Worm (Caenorhabditis elegans): Measurements from ENCODE around the gene wnk-1.
A peak's percentile ranks its signal among the peaks of the same experiment; 100 is the strongest.

wnk-1 gene

DNA sequence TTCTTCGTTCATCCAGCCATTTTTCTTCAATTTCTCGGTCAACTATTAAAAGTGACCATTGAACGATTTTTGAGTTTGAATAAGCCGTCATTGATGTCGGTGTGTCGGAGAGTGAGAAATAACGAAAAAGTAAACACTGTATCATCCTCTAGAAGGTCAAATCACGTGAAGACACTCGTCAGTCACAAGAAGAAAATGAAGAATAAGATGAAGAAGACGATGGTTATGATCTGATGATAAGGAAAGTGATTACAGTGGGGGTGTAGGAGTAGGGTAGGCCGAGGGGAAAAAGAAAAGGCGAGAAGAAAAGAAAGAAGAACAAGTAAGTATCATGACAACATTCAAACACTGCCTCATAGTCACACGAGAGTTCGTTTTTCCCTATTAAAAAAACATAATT, 1.8 kb upstream of the wnk-1 start (continued):
- no peak for TF ChIP-seq ceh-44 (GFP tag; IDR thresholded peaks at IDR 0.05)
- no peak for TF ChIP-seq nhr-111 (GFP tag; optimal IDR thresholded peaks at IDR 0.05)
- TF ChIP-seq daf-12 (tag; optimal IDR thresholded peaks at IDR 0.05) = no peak
- peak; percentile 88 for TF ChIP-seq hlh-11 (tag; optimal IDR thresholded peaks at IDR 0.05)
- no peak for TF ChIP-seq ctbp-1 (GFP tag; IDR thresholded peaks at IDR 0.05)
- no peak for TF ChIP-seq madf-5 (GFP tag; IDR thresholded peaks at IDR 0.05)
- TF ChIP-seq lin-38 (GFP tag; IDR thresholded peaks at IDR 0.05) = no peak; the same call in 1 of the 2 replicates
- TF ChIP-seq zfp-3 (GFP tag; conservative IDR thresholded peaks at IDR 0.05) = 0 out of 2 replicates have a peak, but pooled peaks have one; percentile 34
- TF ChIP-seq Y75B8A.6 (GFP tag; IDR thresholded peaks at IDR 0.05) = no peak
- TF ChIP-seq lin-15B (tag; optimal IDR thresholded peaks at IDR 0.05) = no peak
- TF ChIP-seq pha-4 (GFP tag; IDR thresholded peaks at IDR 0.05) = 0 out of 2 replicates have a peak, but pooled peaks have one; percentile 16
- peak; percentile 73 for TF ChIP-seq pha-4 (tag; optimal IDR thresholded peaks at IDR 0.05)
- no peak for TF ChIP-seq ztf-11 (tag; optimal IDR thresholded peaks at IDR 0.05)
- TF ChIP-seq jun-1 (tag; optimal IDR thresholded peaks at IDR 0.05) = no peak
- TF ChIP-seq unc-130 (GFP tag; optimal IDR thresholded peaks at IDR 0.05) = no peak
- TF ChIP-seq mxl-2 (GFP tag; conservative IDR thresholded peaks at IDR 0.05) = no peak
- TF ChIP-seq zfp-2 (tag; optimal IDR thresholded peaks at IDR 0.05) = no peak
- no peak for TF ChIP-seq T20F7.1 (GFP tag; optimal IDR thresholded peaks at IDR 0.05)
- no peak for TF ChIP-seq nhr-237 (tag; optimal IDR thresholded peaks at IDR 0.05)
- no peak for TF ChIP-seq unc-39 (tag; optimal IDR thresholded peaks at IDR 0.05)
- no peak for TF ChIP-seq ceh-62 (tag; optimal IDR thresholded peaks at IDR 0.05)
- 0 out of 2 replicates have a peak, but pooled peaks have one; percentile 46 for TF ChIP-seq php-3 (GFP tag; IDR thresholded peaks at IDR 0.05)
- no peak for TF ChIP-seq daf-16 (GFP tag; optimal IDR thresholded peaks at IDR 0.05)
- TF ChIP-seq daf-16 (tag; optimal IDR thresholded peaks at IDR 0.05) = peak; percentile 87
- no peak for TF ChIP-seq daf-8 (GFP tag; IDR thresholded peaks at IDR 0.05)
- no peak for TF ChIP-seq saeg-2 (GFP tag; IDR thresholded peaks at IDR 0.05)
- no peak for TF ChIP-seq ZK337.2 (GFP tag; IDR thresholded peaks at IDR 0.05)
- peak; percentile 49 for TF ChIP-seq mxl-3 (GFP tag; optimal IDR thresholded peaks at IDR 0.05)
- TF ChIP-seq hif-1 (tag; optimal IDR thresholded peaks at IDR 0.05) = peak in 1 of 2 experiments; percentile 38
- TF ChIP-seq lin-39 (tag; optimal IDR thresholded peaks at IDR 0.05) = no peak
- TF ChIP-seq spr-3 (GFP tag; optimal IDR thresholded peaks at IDR 0.05) = no peak
- no peak for TF ChIP-seq cey-2 (tag; optimal IDR thresholded peaks at IDR 0.05; ENCODE audit: borderline replicate concordance, insufficient read depth)
- TF ChIP-seq nhr-48 (tag; optimal IDR thresholded peaks at IDR 0.05) = peak; percentile 38
- peak; percentile 90 for TF ChIP-seq nhr-28 (tag; optimal IDR thresholded peaks at IDR 0.05)
- no peak for TF ChIP-seq Y5F2A.4 (GFP tag; optimal IDR thresholded peaks at IDR 0.05)
- no peak for TF ChIP-seq F49E8.2 (tag; optimal IDR thresholded peaks at IDR 0.05; ENCODE audit: borderline replicate concordance)
- TF ChIP-seq ces-1 (GFP tag; optimal IDR thresholded peaks at IDR 0.05) = no peak
- TF ChIP-seq attf-4 (tag; optimal IDR thresholded peaks at IDR 0.05) = no peak
- TF ChIP-seq aly-2 (tag; optimal IDR thresholded peaks at IDR 0.05) = no peak
- no peak for TF ChIP-seq vab-7 (GFP tag; IDR thresholded peaks at IDR 0.05)
- no peak for TF ChIP-seq ceh-32 (tag; optimal IDR thresholded peaks at IDR 0.05; ENCODE audit: poor library complexity)
- TF ChIP-seq F26F4.8 (GFP tag; conservative IDR thresholded peaks at IDR 0.05) = no peak
- no peak for TF ChIP-seq ama-1 (optimal IDR thresholded peaks at IDR 0.05)
- peak; percentile 88 for TF ChIP-seq dve-1 (tag; optimal IDR thresholded peaks at IDR 0.05; ENCODE audit: insufficient read depth)
- no peak for TF ChIP-seq nhr-41 (GFP tag; IDR thresholded peaks at IDR 0.05)
- TF ChIP-seq duxl-1 (tag; optimal IDR thresholded peaks at IDR 0.05; ENCODE audit: poor library complexity) = no peak
- no peak for TF ChIP-seq R02D3.7 (tag; optimal IDR thresholded peaks at IDR 0.05)
- TF ChIP-seq ceh-28 (tag; optimal IDR thresholded peaks at IDR 0.05) = no peak
- no peak; the same call in 1 of the 2 replicates for TF ChIP-seq set-16 (GFP tag; IDR thresholded peaks at IDR 0.05)
- TF ChIP-seq zip-11 (GFP tag; IDR thresholded peaks at IDR 0.05) = no peak
- TF ChIP-seq nhr-77 (tag; optimal IDR thresholded peaks at IDR 0.05) = peak; percentile 75
- peak; percentile 34 for TF ChIP-seq fos-1 (tag; optimal IDR thresholded peaks at IDR 0.05)
